Worm (Caenorhabditis elegans): ENCODE data around the gene F20D6.2.

DNA sequence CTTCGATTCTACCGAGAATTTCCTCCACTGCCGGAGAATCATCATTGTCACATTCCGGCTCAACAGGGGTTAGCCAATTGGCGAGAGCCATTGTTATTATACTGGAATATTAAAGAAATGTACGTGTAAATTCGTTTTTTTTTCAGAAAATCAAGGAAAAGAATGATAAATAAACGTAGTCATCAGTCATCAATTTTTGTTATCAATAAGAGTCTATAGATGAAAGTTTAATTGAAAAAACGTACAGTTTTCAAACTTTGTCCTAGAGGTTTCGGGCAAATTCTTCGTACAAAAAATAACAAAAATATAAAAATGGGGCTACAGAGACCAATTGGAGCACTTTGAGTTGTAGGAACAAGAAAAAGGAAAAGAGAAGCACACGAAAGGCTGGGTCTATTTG is 13.2 kb downstream of the F20D6.2 start, which contains the start of gene F20D6.11:
- no peak for TF ChIP-seq mdl-1 (tag; optimal IDR thresholded peaks at IDR 0.05)
- no peak for TF ChIP-seq nfya-1 (tag; optimal IDR thresholded peaks at IDR 0.05; ENCODE audit: insufficient read depth)
- TF ChIP-seq nhr-11 (tag; optimal IDR thresholded peaks at IDR 0.05) = no peak
- no peak for TF ChIP-seq ztf-11 (tag; optimal IDR thresholded peaks at IDR 0.05)
- no peak for TF ChIP-seq unc-39 (tag; optimal IDR thresholded peaks at IDR 0.05)
- TF ChIP-seq lin-15B (tag; optimal IDR thresholded peaks at IDR 0.05) = no peak
- no peak for TF ChIP-seq jun-1 (tag; optimal IDR thresholded peaks at IDR 0.05)

Data from whole organism, L3 larva.